Worm (Caenorhabditis elegans): ENCODE measurements around the gene gpa-12.

ce11 chrX:9266512-9266911 is 23.2 kb downstream of the gpa-12 start:
- TF ChIP-seq atf-7 (tag; optimal IDR thresholded peaks at IDR 0.05), result no peak
- TF ChIP-seq ama-1 (optimal IDR thresholded peaks at IDR 0.05), result no peak
- no peak for TF ChIP-seq ama-1 (GFP tag; optimal IDR thresholded peaks at IDR 0.05)
- TF ChIP-seq him-1 (tag; optimal IDR thresholded peaks at IDR 0.05), result no peak
- no peak for TF ChIP-seq madf-6 (GFP tag; IDR thresholded peaks at IDR 0.05)
- no peak for TF ChIP-seq T07F8.4 (tag; optimal IDR thresholded peaks at IDR 0.05)
- TF ChIP-seq nfya-1 (tag; optimal IDR thresholded peaks at IDR 0.05; ENCODE audit: borderline replicate concordance, insufficient read depth), result no peak
- peak; percentile 46; the same call in 1 of the 2 replicates for TF ChIP-seq dox-1 (GFP tag; IDR thresholded peaks at IDR 0.05)
- TF ChIP-seq nhr-179 (tag; optimal IDR thresholded peaks at IDR 0.05), result no peak
- TF ChIP-seq lin-35 (GFP tag; optimal IDR thresholded peaks at IDR 0.05), result no peak
- TF ChIP-seq Y53F4B.3 (GFP tag; IDR thresholded peaks at IDR 0.05), result no peak
- no peak for TF ChIP-seq ets-4 (GFP tag; optimal IDR thresholded peaks at IDR 0.05)

Measured in whole organism, young adult.